Fruit fly (Drosophila melanogaster): ENCODE results near the gene CG5498.

DNA sequence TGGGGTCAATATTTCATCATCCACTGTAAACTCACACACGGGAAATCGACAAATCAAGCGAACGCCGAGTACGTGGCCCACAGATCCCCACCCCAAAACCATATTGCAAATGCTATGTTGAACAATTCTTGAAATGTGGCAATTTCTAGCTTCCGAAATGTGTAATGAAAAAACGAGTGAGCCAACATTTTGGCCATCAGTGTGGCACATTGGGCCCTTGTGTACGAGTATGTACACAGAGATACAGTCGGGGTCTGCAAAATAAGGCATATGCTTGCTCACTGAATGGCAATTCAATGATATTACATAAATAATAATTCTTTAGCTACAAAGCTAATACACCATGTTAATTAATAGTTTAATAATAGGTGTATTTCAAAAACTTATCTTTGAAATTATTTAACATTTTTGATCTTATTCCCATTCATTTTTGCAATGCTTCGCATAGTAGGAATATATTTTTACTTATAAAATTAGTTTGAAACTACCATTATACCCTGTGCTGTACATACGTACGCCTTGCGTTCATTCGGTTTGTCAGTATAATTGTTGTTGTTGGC, 15.7 kb upstream of the CG5498 start:
- TF ChIP-seq CG34406 (GFP tag; optimal IDR thresholded peaks at IDR 0.05) = peak; percentile 94
- peak; percentile 93 for TF ChIP-seq CG3919 (GFP tag; optimal IDR thresholded peaks at IDR 0.05)
- TF ChIP-seq pdm3 (GFP tag; optimal IDR thresholded peaks at IDR 0.05) = peak; percentile 94
- TF ChIP-seq Smox (GFP tag; optimal IDR thresholded peaks at IDR 0.05) = peak; percentile 92
- TF ChIP-seq ss (GFP tag; optimal IDR thresholded peaks at IDR 0.05) = peak; percentile 81 to 83
- peak; percentile 92 for TF ChIP-seq cyc (GFP tag; optimal IDR thresholded peaks at IDR 0.05)
- peak; percentile 83 for TF ChIP-seq Ets21C (GFP tag; optimal IDR thresholded peaks at IDR 0.05)
- TF ChIP-seq CG3032 (tag; optimal IDR thresholded peaks at IDR 0.05) = peak; percentile 90
- TF ChIP-seq CG11902 (GFP tag; optimal IDR thresholded peaks at IDR 0.05) = peak; percentile 88
- peak; percentile 90 for TF ChIP-seq Sox102F (GFP tag; optimal IDR thresholded peaks at IDR 0.05)
- peak; percentile 84 for TF ChIP-seq CG16779 (tag; optimal IDR thresholded peaks at IDR 0.05)
- peak; percentile 79 for TF ChIP-seq dac (GFP tag; optimal IDR thresholded peaks at IDR 0.05)
